Worm (Caenorhabditis elegans) whole organism, L4/young adult: ENCODE measurements around the gene C04C3.14.

Experiments
- W03F9.2 ChIP-seq: fragments of 150-350 bp; optimal IDR thresholded peaks from 2 replicates; lab custom pipeline; 2014; ENCODE audit warnings: missing biosample characterization, missing genetic modification characterization
- dao-5 ChIP-seq: sonication (generic microtip); optimal IDR thresholded peaks from 2 replicates; lab custom pipeline; 2016; ENCODE audit warnings: missing genotype, missing genetic modification characterization, moderate library complexity, missing compliant biosample characterization
- him-1 ChIP-seq: sonication (generic microtip); optimal IDR thresholded peaks from 2 replicates; lab custom pipeline; 2016; ENCODE audit warnings: missing genotype, missing genetic modification reagents, missing genetic modification characterization, missing compliant biosample characterization

DNA sequence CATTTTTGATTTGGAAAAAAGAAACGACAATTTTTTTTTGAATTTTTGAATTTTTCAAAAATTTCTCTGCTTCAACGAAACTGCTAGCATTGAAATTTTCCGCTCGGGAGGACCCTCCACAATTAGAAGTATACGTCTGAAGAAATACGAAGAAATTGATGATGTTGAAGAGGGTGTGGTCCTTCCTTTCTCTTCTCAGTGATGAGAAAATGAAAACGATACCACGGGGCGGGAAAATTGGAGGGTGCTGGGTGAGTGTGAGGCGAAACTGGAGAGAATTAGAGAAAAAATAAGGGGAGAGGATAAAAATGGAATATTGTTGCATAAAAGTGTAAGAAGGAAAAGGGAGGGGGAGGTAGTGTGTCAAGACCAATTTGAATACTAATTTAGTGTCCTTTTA is 43.7 kb upstream of the C04C3.14 start:
- no peak for TF ChIP-seq him-1
- TF ChIP-seq dao-5 (tag; lab: Kevin White, UChicago): no peak
- TF ChIP-seq W03F9.2: no peak
